Worm (Caenorhabditis elegans) whole organism, late embryonic: ENCODE results near the gene C37C3.18.

Source experiments
- ama-1 ChIP-seq: fragments of 150-350 bp; optimal IDR thresholded peaks from 2 replicates; lab custom pipeline; 2014
- ceh-31 ChIP-seq: sonication (generic microtip); optimal IDR thresholded peaks from 2 replicates; lab custom pipeline; 2016; ENCODE audit warnings: missing genetic modification characterization, missing compliant biosample characterization
- ceh-48 ChIP-seq: sonication (generic microtip); optimal IDR thresholded peaks from 2 replicates; lab custom pipeline; 2016; ENCODE audit warnings: missing genetic modification characterization, inconsistent platforms, missing compliant biosample characterization
- che-1 ChIP-seq: sonication (generic microtip); optimal IDR thresholded peaks from 2 replicates; lab custom pipeline; 2016; ENCODE audit warnings: mild to moderate bottlenecking, missing genetic modification characterization, missing compliant biosample characterization
- fkh-10 ChIP-seq: fragments of 150-350 bp; optimal IDR thresholded peaks from 2 replicates; lab custom pipeline; 2014; ENCODE audit warnings: missing biosample characterization, missing genetic modification reagents, missing genetic modification characterization
- lim-6 ChIP-seq: sonication (generic microtip); optimal IDR thresholded peaks from 2 replicates; lab custom pipeline; 2016; ENCODE audit warnings: missing genetic modification characterization, missing compliant biosample characterization
- pha-4 ChIP-seq: fragments of 150-350 bp; optimal IDR thresholded peaks from 2 replicates; lab custom pipeline; 2018; ENCODE audit warnings: missing biosample characterization, missing genetic modification reagents, missing genetic modification characterization
- syd-9 ChIP-seq: sonication (generic microtip); optimal IDR thresholded peaks from 2 replicates; lab custom pipeline; 2016; ENCODE audit warnings: mild to moderate bottlenecking, missing genetic modification characterization, moderate library complexity, missing compliant biosample characterization
- unc-55 ChIP-seq: sonication (generic microtip); optimal IDR thresholded peaks from 2 replicates; lab custom pipeline; 2017; ENCODE audit warnings: missing biosample characterization, missing genetic modification reagents, missing genetic modification characterization

DNA sequence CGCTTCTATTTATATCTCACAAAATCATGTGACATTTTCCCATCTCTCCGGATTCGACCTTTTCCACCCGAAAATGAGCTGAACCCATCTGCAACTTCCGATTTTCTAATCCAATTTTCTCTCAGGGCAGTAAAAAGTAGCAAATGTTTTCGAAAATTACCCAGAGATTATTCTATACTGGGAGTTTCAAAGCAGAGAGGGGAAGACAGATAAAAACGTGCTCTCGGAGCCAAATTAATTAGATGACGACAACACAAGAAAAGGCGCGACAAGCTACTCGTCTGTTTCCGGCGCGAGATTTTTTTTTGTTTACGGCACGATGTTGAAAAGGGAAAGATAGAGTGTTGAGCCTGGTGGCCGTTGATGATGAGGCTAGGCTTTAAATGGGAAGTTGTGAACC, 29.6 kb downstream of the C37C3.18 start:
- TF ChIP-seq syd-9 (tag; lab: Kevin White, UChicago) (no peak), ama-1 (lab: Kevin White, UChicago) (no peak), che-1 (tag; lab: Kevin White, UChicago) (no peak), lim-6 (tag; lab: Kevin White, UChicago) (no peak), ceh-48 (tag; lab: Kevin White, UChicago) (no peak), unc-55 (no peak), ceh-31 (tag; lab: Kevin White, UChicago) (no peak), fkh-10 (GFP tag; lab: Kevin White, UChicago) (no peak), pha-4 (tag; lab: Kevin White, UChicago) (no peak)
